Fruit fly (Drosophila melanogaster) whole organism, embryonic: ENCODE results near the gene Pino.

ENCODE experiments used
- CG2129 ChIP-seq: fragments of 200-800 bp; sonication (Bioruptor generic); IDR thresholded peaks from 2 replicates; pipeline ENCODE4 v1.3.6; 2022; ENCODE audit warnings: missing biosample characterization, missing genetic modification characterization; ENCODE audit not compliant: partially characterized antibody
- Dll ChIP-seq: fragments of 200-800 bp; sonication (Bioruptor generic); IDR thresholded peaks from 4 replicates; pipeline ENCODE4 v1.3.6; 2022; ENCODE audit warnings: missing biosample characterization, missing genetic modification characterization; ENCODE audit not compliant: partially characterized antibody
- dmrt99B ChIP-seq: fragments of 200-800 bp; sonication (Bioruptor generic); optimal IDR thresholded peaks from 2 replicates; lab custom pipeline; 2018; ENCODE audit warnings: missing biosample characterization, mild to moderate bottlenecking, missing genetic modification characterization, moderate library complexity
- ftz-f1 ChIP-seq: fragments of 200-800 bp; sonication (Bioruptor generic); optimal IDR thresholded peaks from 2 replicates; lab custom pipeline; 2016; ENCODE audit warnings: missing biosample characterization, missing genetic modification characterization
- gem ChIP-seq: fragments of 200-800 bp; sonication (Bioruptor generic); optimal IDR thresholded peaks from 2 replicates; lab custom pipeline; 2019; ENCODE audit warnings: missing biosample characterization, mild to moderate bottlenecking, missing genetic modification characterization, moderate library complexity
- tx ChIP-seq: fragments of 200-800 bp; sonication (Bioruptor generic); optimal IDR thresholded peaks from 2 replicates; lab custom pipeline; 2016; ENCODE audit warnings: missing biosample characterization, missing genetic modification characterization

- no peak for TF ChIP-seq ftz-f1
- peak; percentile 93 for TF ChIP-seq gem
- TF ChIP-seq tx (GFP tag; lab: Kevin White, UChicago), result peak; percentile 43
- TF ChIP-seq Dll (GFP tag; lab: Robert Waterston, UW), result no peak
- peak; percentile 90 for TF ChIP-seq dmrt99B (tag; lab: Kevin White, UChicago)
- no peak for TF ChIP-seq CG2129 (GFP tag; lab: Robert Waterston, UW)
These were observed 54.4 kb downstream of the Pino start for dm6 chr2L:1074180-1074864.
